Worm (Caenorhabditis elegans) whole organism, L2 larva: ENCODE results near the gene smf-1.

ENCODE experiments used
- lin-13 ChIP-seq: fragments of 150-350 bp; optimal IDR thresholded peaks from 2 replicates; lab custom pipeline; 2014; ENCODE audit warnings: missing biosample characterization, missing genetic modification reagents, missing genetic modification characterization
- mdl-1 ChIP-seq, 2 experiments: fragments of 150-350 bp in 1 of 2; sonication (generic microtip) in 1 of 2; optimal IDR thresholded peaks; 2 replicates each; lab custom pipeline; 2017; ENCODE audit warnings: missing biosample characterization in 2 of 2, missing genetic modification characterization in 2 of 2
- nhr-10 ChIP-seq: sonication (generic microtip); optimal IDR thresholded peaks from 2 replicates; lab custom pipeline; 2017; ENCODE audit warnings: missing biosample characterization, missing genetic modification characterization
- nhr-129 ChIP-seq: fragments of 150-350 bp; optimal IDR thresholded peaks from 2 replicates; lab custom pipeline; 2014; ENCODE audit warnings: missing biosample characterization, missing genetic modification characterization
- snpc-4 ChIP-seq: fragments of 150-350 bp; optimal IDR thresholded peaks from 2 replicates; lab custom pipeline; 2014; ENCODE audit warnings: missing biosample characterization, missing genetic modification characterization
- ztf-4 ChIP-seq: fragments of 150-350 bp; optimal IDR thresholded peaks from 2 replicates; lab custom pipeline; 2014; ENCODE audit warnings: missing biosample characterization, missing genetic modification characterization

DNA sequence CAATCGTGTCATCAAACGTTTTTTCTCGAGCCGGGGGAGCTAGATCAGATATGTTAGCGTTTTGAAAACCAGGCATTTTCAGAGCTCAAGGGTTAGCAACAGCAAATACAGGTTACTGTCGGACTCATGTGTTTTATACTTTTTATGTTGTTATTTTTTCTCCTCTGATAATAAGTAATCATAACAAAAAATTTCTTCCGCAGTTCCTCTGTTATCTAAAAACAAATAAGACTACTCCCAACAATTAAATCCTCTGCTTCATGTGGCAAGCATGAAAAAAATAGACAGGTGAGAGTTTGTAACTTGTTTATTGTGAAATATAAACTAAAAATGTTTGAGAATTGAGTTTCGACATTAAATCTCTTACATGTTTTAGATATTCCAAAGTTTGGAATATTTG lies 4.3 kb downstream of the smf-1 start, which contains the start of gene smf-2:
- TF ChIP-seq nhr-10 (no peak), mdl-1 (tag; optimal IDR thresholded peaks at IDR 0.05; lab: Kevin White, UChicago) (no peak), nhr-129 (no peak), snpc-4 (tag; lab: Kevin White, UChicago) (no peak), ztf-4 (tag; lab: Kevin White, UChicago) (no peak), lin-13 (GFP tag; lab: Kevin White, UChicago) (no peak)
